Worm (Caenorhabditis elegans): ENCODE results near the gene math-3.

- no peak for TF ChIP-seq hmbx-1 (tag; optimal IDR thresholded peaks at IDR 0.05)
- TF ChIP-seq flt-1 (GFP tag; IDR thresholded peaks at IDR 0.05): no peak
- TF ChIP-seq ama-1 (optimal IDR thresholded peaks at IDR 0.05): no peak
- TF ChIP-seq scrt-1 (GFP tag; IDR thresholded peaks at IDR 0.05): no peak
- no peak for TF ChIP-seq aly-1 (tag; optimal IDR thresholded peaks at IDR 0.05)
- no peak for TF ChIP-seq pes-1 (GFP tag; IDR thresholded peaks at IDR 0.05)
Measured at ce11 chrII:1808217-1808616, 36.3 kb downstream of the math-3 start, which contains the start of gene C08F1.8.
